Fruit fly (Drosophila melanogaster): Measurements from ENCODE around the gene vrs.

The vrs gene

dm6 chr3R:12429120-12429610, 18.3 kb upstream of the vrs start, which contains the start of the genes CG5641 and CG5245 (continued):
- TF ChIP-seq nerfin-1 (tag; optimal IDR thresholded peaks at IDR 0.05): peak; percentile 58
- TF ChIP-seq dm (GFP tag; optimal IDR thresholded peaks at IDR 0.05): no peak
- TF ChIP-seq ems (GFP tag; optimal IDR thresholded peaks at IDR 0.05): no peak
- TF ChIP-seq CG9215 (GFP tag; IDR thresholded peaks at IDR 0.05): no peak
- TF ChIP-seq Ets97D (GFP tag; optimal IDR thresholded peaks at IDR 0.05): peak; percentile 23
- TF ChIP-seq Bdp1 (GFP tag; optimal IDR thresholded peaks at IDR 0.05): no peak
- TF ChIP-seq Sin3A (optimal IDR thresholded peaks at IDR 0.05): peak; percentile 34
- TF ChIP-seq CG4617 (GFP tag; optimal IDR thresholded peaks at IDR 0.05; ENCODE audit: borderline replicate concordance): peak; percentile 51
- peak; percentile 51 for TF ChIP-seq pzg (GFP tag; optimal IDR thresholded peaks at IDR 0.05)
- no peak for TF ChIP-seq HLH3B (GFP tag; IDR thresholded peaks at IDR 0.05)
- TF ChIP-seq pita (GFP tag; optimal IDR thresholded peaks at IDR 0.05): no peak
- TF ChIP-seq row (GFP tag; IDR thresholded peaks at IDR 0.05): peak; percentile 40; the same call in 2 of the 3 replicates
- no peak for TF ChIP-seq Meics (GFP tag; optimal IDR thresholded peaks at IDR 0.05)
- 0 out of 3 replicates have a peak, but pooled peaks have one; percentile 12 for TF ChIP-seq Opbp (GFP tag; IDR thresholded peaks at IDR 0.05; ENCODE audit: partially characterized antibody)
- TF ChIP-seq Dp (GFP tag; optimal IDR thresholded peaks at IDR 0.05): peak; percentile 60
- peak; percentile 40 for TF ChIP-seq stwl (tag; optimal IDR thresholded peaks at IDR 0.05)
- TF ChIP-seq sens (GFP tag): peak; percentile 34
- TF ChIP-seq cwo (GFP tag; optimal IDR thresholded peaks at IDR 0.05): no peak
- TF ChIP-seq H2.0 (GFP tag; IDR thresholded peaks at IDR 0.05): no peak
- peak; percentile 26 for TF ChIP-seq hkb (optimal IDR thresholded peaks at IDR 0.05)
- no peak for TF ChIP-seq hkb (GFP tag; IDR thresholded peaks at IDR 0.05)
- no peak for TF ChIP-seq CG12942 (GFP tag; optimal IDR thresholded peaks at IDR 0.05)
- TF ChIP-seq slou (GFP tag; optimal IDR thresholded peaks at IDR 0.05): no peak
- no peak for TF ChIP-seq Usf (GFP tag; optimal IDR thresholded peaks at IDR 0.05)

dm6 chr3R:12431030-12431489, 16.4 kb upstream of the vrs start, which contains the start of gene Prosalpha2:
Gene Prosalpha2 (plus strand): TSS chr3R:12431321.
- TF ChIP-seq tap (tag; optimal IDR thresholded peaks at IDR 0.05) (no peak), CG32532 (GFP tag; IDR thresholded peaks at IDR 0.05) (peak; percentile 30; the same call in 1 of the 2 replicates), Lhr (GFP tag; optimal IDR thresholded peaks at IDR 0.05) (peak; percentile 26), Mrtf (GFP tag; IDR thresholded peaks at IDR 0.05) (no peak), BEAF-32 (GFP tag; optimal IDR thresholded peaks at IDR 0.05) (peak; percentile 34), E2f2 (GFP tag; IDR thresholded peaks at IDR 0.05) (peak; percentile 68), CG2712 (tag; optimal IDR thresholded peaks at IDR 0.05) (peak; percentile 28), Camta (GFP tag; optimal IDR thresholded peaks at IDR 0.05) (no peak), CG1603 (tag; optimal IDR thresholded peaks at IDR 0.05) (peak; percentile 55), ind (GFP tag; optimal IDR thresholded peaks at IDR 0.05) (no peak), Hsf (GFP tag; optimal IDR thresholded peaks at IDR 0.05) (peak; percentile 12), zf30C (GFP tag; optimal IDR thresholded peaks at IDR 0.05) (peak; percentile 19), NfI (GFP tag; optimal IDR thresholded peaks at IDR 0.05) (peak; percentile 43), nom (GFP tag; optimal IDR thresholded peaks at IDR 0.05) (peak; percentile 1), stwl (tag; optimal IDR thresholded peaks at IDR 0.05) (peak; percentile 41), nmo (GFP tag; optimal IDR thresholded peaks at IDR 0.05) (peak; percentile 42), pzg (GFP tag; optimal IDR thresholded peaks at IDR 0.05) (peak; percentile 61), CG2678 (tag; optimal IDR thresholded peaks at IDR 0.05) (no peak), CG33213 (GFP tag; optimal IDR thresholded peaks at IDR 0.05) (peak; percentile 5), Fer3 (tag; optimal IDR thresholded peaks at IDR 0.05) (peak; percentile 1), CG30020 (tag; optimal IDR thresholded peaks at IDR 0.05) (peak; percentile 53), Sin3A (optimal IDR thresholded peaks at IDR 0.05) (peak; percentile 66), Med (GFP tag) (peak; percentile 73), CG15514 (GFP tag; optimal IDR thresholded peaks at IDR 0.05) (peak; percentile 62), CG10979 (tag; optimal IDR thresholded peaks at IDR 0.05) (no peak), trem (tag; optimal IDR thresholded peaks at IDR 0.05) (peak; percentile 80), CG10267 (tag; optimal IDR thresholded peaks at IDR 0.05) (peak; percentile 45), CG32767 (GFP tag; IDR thresholded peaks at IDR 0.05) (peak; percentile 51), z (GFP tag; IDR thresholded peaks at IDR 0.05) (no peak), CG14441 (GFP tag; IDR thresholded peaks at IDR 0.05) (no peak)
